Worm (Caenorhabditis elegans): Measurements from ENCODE around the gene C54C6.5.

ce11 chrIII:3520417-3520816, 29.2 kb downstream of the C54C6.5 start:
- TF ChIP-seq nhr-237 (tag; optimal IDR thresholded peaks at IDR 0.05) = no peak
- no peak for TF ChIP-seq nhr-12 (tag; optimal IDR thresholded peaks at IDR 0.05)
- TF ChIP-seq bed-3 (GFP tag; optimal IDR thresholded peaks at IDR 0.05) = no peak
- no peak for TF ChIP-seq ces-1 (GFP tag; optimal IDR thresholded peaks at IDR 0.05)
- TF ChIP-seq mab-5 (tag; optimal IDR thresholded peaks at IDR 0.05) = no peak
- TF ChIP-seq snpc-4 (tag; optimal IDR thresholded peaks at IDR 0.05) = no peak
- no peak for TF ChIP-seq mep-1 (tag; optimal IDR thresholded peaks at IDR 0.05)
- no peak for TF ChIP-seq lsy-2 (tag; optimal IDR thresholded peaks at IDR 0.05)
- TF ChIP-seq unc-62 (GFP tag; optimal IDR thresholded peaks at IDR 0.05) = no peak
- TF ChIP-seq ztf-11 (tag; optimal IDR thresholded peaks at IDR 0.05) = no peak
- TF ChIP-seq pha-4 (tag; optimal IDR thresholded peaks at IDR 0.05) = no peak
- TF ChIP-seq drap-1 (GFP tag; optimal IDR thresholded peaks at IDR 0.05) = no peak
- no peak for TF ChIP-seq elt-1 (tag; optimal IDR thresholded peaks at IDR 0.05; ENCODE audit: borderline replicate concordance, insufficient read depth)
- no peak for TF ChIP-seq ceh-83 (GFP tag; optimal IDR thresholded peaks at IDR 0.05)

All from whole organism, mixed stage, embryonic.